Fruit fly (Drosophila melanogaster) whole organism, pupa: ENCODE data around the gene CG14535.

ENCODE experiments used
- CG34367 ChIP-seq: fragments of 200-800 bp; sonication (Bioruptor generic); optimal IDR thresholded peaks from 2 replicates; lab custom pipeline; 2018; ENCODE audit warnings: missing biosample characterization, mild to moderate bottlenecking, missing genetic modification characterization
- Ets98B ChIP-seq: fragments of 200-800 bp; sonication (Bioruptor generic); IDR thresholded peaks from 2 replicates; pipeline ENCODE4 v1.3.6; 2022; ENCODE audit warnings: missing biosample characterization, missing genetic modification characterization
- Pif1A ChIP-seq: fragments of 200-800 bp; sonication (Bioruptor generic); optimal IDR thresholded peaks from 3 replicates; lab custom pipeline; 2016; ENCODE audit warnings: missing biosample characterization, missing genetic modification characterization
- Pif1B ChIP-seq: fragments of 200-800 bp; sonication (Bioruptor generic); optimal IDR thresholded peaks from 3 replicates; lab custom pipeline; 2016; ENCODE audit warnings: missing biosample characterization, missing genetic modification characterization
- fd96Ca ChIP-seq: fragments of 200-800 bp; sonication (Bioruptor generic); IDR thresholded peaks from 3 replicates; pipeline ENCODE4 v1.3.6; 2022; ENCODE audit warnings: missing biosample characterization, missing genetic modification characterization

DNA sequence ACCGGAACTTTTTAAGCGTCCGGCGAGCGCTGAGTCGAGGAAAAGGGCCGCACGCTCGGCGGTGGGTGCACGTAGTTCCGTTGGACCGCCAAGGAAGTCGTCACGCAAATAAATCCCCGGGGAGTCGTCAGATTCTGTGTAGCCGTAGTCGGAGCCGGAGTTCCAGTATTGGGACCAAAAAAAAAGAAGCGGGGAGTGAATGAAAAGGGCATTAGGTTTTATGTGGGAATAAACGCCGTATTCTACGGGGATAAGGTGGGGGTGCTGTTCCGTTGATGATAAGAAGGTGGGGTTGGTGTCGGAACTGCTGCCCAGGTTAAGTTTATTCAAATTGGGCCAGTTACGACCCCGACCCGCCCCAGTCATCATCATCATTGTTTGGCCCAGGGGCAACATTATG is 4.9 kb downstream of the CG14535 start:
- TF ChIP-seq Pif1B (GFP tag; lab: Kevin White, UChicago) (no peak), Ets98B (GFP tag; lab: Robert Waterston, UW) (no peak), fd96Ca (GFP tag; lab: Robert Waterston, UW) (no peak), CG34367 (no peak), Pif1A (GFP tag; lab: Kevin White, UChicago) (no peak)
